Worm (Caenorhabditis elegans): ENCODE results near the gene C18B10.6.
A peak's percentile ranks its signal among the peaks of the same experiment; 100 is the strongest.
"Not testable (repeated sequence)": the region's sequence is repeated elsewhere in the genome, so short reads cannot be mapped to it uniquely, and the experiment has no call there.

Gene C18B10.6

DNA sequence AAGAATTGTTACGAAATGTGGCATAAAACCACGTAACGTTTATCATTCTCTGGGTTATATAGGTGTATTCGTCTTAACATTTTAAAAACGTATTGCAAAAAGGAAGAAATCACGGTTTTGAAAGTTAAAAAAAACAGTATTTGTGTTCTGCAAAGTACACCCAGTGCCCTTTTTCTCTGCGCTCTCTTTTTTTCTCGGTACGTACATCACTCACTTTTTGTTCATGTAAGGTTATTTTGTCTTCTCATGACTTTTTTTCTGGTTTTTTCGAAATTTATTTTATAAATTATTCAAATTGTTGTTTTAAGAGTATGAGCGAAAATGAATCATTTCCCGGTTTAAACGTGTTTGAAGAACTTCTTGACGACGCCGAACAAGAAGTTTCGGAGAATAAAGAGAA is 33.9 kb downstream of the C18B10.6 start, which contains the start of gene F25E5.5:
TSS of gene F25E5.5 (plus strand) at position 301 of the 400 bp plus-strand sequence.
- peak; percentile 17 for TF ChIP-seq blmp-1 (tag; optimal IDR thresholded peaks at IDR 0.05)
- no peak for TF ChIP-seq lin-15B (tag; optimal IDR thresholded peaks at IDR 0.05)
- no peak for TF ChIP-seq nhr-28 (tag; optimal IDR thresholded peaks at IDR 0.05)
- no peak for TF ChIP-seq lsy-2 (tag; optimal IDR thresholded peaks at IDR 0.05)
- no peak for TF ChIP-seq sox-4 (tag; optimal IDR thresholded peaks at IDR 0.05)
- TF ChIP-seq efl-3 (GFP tag; optimal IDR thresholded peaks at IDR 0.05) = no peak
- no peak for TF ChIP-seq C16A3.4 (tag; optimal IDR thresholded peaks at IDR 0.05)
- TF ChIP-seq egl-13 (tag; optimal IDR thresholded peaks at IDR 0.05) = no peak

DNA sequence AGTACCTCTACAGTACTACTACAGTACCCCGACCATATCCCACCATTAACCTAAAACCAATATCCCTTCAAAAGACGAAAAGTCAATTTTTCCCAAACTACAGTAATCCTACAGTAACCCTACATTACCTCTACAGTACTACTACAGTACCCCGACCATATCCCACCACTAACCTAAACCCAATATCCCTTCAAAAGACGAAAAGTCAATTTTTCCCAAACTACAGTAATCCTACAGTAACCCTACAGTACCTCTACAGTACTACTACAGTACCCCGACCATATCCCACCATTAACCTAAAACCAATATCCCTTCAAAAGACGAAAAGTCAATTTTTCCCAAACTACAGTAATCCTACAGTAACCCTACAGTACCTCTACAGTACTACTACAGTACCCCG is 36.5 kb downstream of the C18B10.6 start, which contains the start of gene nhr-141:
TSS of gene nhr-141 (plus strand) at position 331 of the 400 bp plus-strand sequence.
- not testable (repeated sequence) for TF ChIP-seq unc-86, nhr-237, ceh-82 (tag; optimal IDR thresholded peaks at IDR 0.05)

DNA sequence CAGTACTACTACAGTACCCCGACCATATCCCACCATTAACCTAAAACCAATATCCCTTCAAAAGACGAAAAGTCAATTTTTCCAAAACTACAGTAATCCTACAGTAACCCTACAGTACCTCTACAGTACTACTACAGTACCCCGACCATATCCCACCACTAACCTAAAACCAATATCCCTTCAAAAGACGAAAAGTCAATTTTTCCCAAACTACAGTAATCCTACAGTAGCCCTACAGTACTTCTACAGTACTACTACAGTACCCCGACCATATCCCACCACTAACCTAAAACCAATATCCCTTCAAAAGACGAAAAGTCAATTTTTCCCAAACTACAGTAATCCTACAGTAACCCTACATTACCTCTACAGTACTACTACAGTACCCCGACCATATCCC is 37.4 kb downstream of the C18B10.6 start:
- TF ChIP-seq ets-5 (GFP tag; IDR thresholded peaks at IDR 0.05) (0 out of 2 replicates have a peak, but pooled peaks have one; percentile 52), unc-98 (GFP tag; IDR thresholded peaks at IDR 0.05) (peak; percentile 53; the same call in 1 of the 2 replicates), mab-9 (GFP tag; IDR thresholded peaks at IDR 0.05) (peak; percentile 75)

DNA sequence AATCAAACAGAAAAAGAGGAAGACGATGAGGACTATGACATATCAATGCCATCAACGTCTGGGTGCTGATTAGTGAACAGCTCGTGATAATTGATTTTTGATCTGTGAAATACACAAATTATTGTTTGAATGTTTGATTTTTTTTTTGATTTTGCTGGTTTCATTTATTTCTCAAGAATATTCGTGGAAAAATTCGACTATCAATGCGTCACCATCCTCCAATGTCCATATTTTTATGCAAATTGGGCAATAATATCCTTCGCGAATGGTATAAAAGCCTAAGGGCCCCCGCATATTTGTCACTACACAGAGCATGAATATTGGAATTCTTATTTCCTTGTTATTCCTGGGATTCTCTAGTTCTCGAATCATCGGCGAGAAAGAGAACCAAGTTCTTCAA is 41.0 kb downstream of the C18B10.6 start, which contains the start of gene try-13:
TSS of gene try-13 (plus strand) at position 301 of the 400 bp plus-strand sequence.
- no peak for TF ChIP-seq efl-1 (optimal IDR thresholded peaks at IDR 0.05)
- TF ChIP-seq efl-1 (GFP tag; optimal IDR thresholded peaks at IDR 0.05 in 1 of 2) = peak in 1 of 2 experiments; percentile 36
- no peak for TF ChIP-seq hpl-2 (GFP tag; optimal IDR thresholded peaks at IDR 0.05)

DNA sequence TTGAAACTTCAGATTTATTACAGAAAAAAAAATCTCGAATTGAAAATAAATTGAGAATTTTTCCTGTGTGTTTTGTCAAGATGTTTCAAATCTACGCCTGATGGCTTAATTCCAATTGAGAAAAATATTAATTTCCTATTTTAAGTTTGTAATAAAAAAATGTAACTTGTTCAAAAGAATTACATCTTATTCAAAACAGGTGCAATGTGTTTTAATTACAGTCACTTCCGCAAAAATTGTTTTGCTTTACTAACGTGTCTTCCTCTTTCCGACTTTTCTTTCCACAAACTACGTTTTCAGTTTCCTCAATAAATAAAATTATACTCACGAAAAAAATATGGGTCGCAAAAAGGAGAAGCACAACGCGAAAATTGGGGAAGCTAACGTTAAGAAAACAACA is 42.9 kb downstream of the C18B10.6 start, which contains the start of gene F25E5.16:
TSS of gene F25E5.16 (plus strand) at position 301 of the 400 bp plus-strand sequence.
- no peak for TF ChIP-seq nhr-47 (tag; optimal IDR thresholded peaks at IDR 0.05)
- no peak for TF ChIP-seq efl-1 (optimal IDR thresholded peaks at IDR 0.05)
- peak in 1 of 2 experiments; percentile 58 for TF ChIP-seq efl-1 (GFP tag; optimal IDR thresholded peaks at IDR 0.05 in 1 of 2)

DNA sequence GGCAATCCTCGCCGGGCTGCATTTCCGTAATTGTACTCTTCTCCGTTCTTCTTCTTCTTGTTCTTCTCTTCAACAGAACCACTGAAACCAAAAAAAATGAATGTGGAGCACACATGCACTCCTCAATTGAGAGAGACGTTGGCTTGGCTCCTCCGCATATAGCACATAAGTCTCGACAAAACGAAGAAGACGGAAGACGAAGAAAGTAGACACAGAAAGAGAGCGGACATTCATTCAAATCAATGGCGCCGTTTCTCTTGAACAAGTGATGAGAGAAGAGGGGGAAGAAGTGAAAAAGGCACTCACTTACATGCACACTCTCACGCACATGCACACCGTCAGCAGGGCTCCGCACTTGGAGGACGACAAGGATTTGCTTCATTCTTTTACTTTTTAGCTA is 43.3 kb downstream of the C18B10.6 start, which contains the start of gene F25E5.9:
TSS of gene F25E5.9 (minus strand) at position 382 of the 400 bp plus-strand sequence.
- no peak for TF ChIP-seq pax-3 (tag; optimal IDR thresholded peaks at IDR 0.05)
- TF ChIP-seq nhr-19 (GFP tag; conservative IDR thresholded peaks at IDR 0.05) = no peak; the same call in 1 of the 2 replicates
- peak in 1 of 2 experiments; percentile 11 for TF ChIP-seq efl-1 (optimal IDR thresholded peaks at IDR 0.05)
- TF ChIP-seq efl-1 (GFP tag; optimal IDR thresholded peaks at IDR 0.05 in 1 of 2) = no peak
- no peak for TF ChIP-seq hlh-4 (tag; optimal IDR thresholded peaks at IDR 0.05)
- no peak for TF ChIP-seq lir-3 (tag; optimal IDR thresholded peaks at IDR 0.05; ENCODE audit: poor library complexity)
- TF ChIP-seq xbp-1 (tag; optimal IDR thresholded peaks at IDR 0.05) = no peak
- no peak for TF ChIP-seq swsn-7 (tag; optimal IDR thresholded peaks at IDR 0.05)
- no peak for TF ChIP-seq isw-1 (GFP tag; IDR thresholded peaks at IDR 0.05)
- TF ChIP-seq ama-1 (optimal IDR thresholded peaks at IDR 0.05) = no peak
- TF ChIP-seq zip-4 (GFP tag; optimal IDR thresholded peaks at IDR 0.05) = no peak
- peak in 1 of 3 experiments; percentile 11 for TF ChIP-seq dpl-1 (GFP tag; optimal IDR thresholded peaks at IDR 0.05)
- TF ChIP-seq tlp-1 (tag; optimal IDR thresholded peaks at IDR 0.05) = no peak
- peak; percentile 38 for TF ChIP-seq fkh-10 (GFP tag; optimal IDR thresholded peaks at IDR 0.05)
- no peak for TF ChIP-seq skn-1 (tag; optimal IDR thresholded peaks at IDR 0.05)
- peak in 1 of 3 experiments; percentile 25 for TF ChIP-seq ceh-82 (tag; optimal IDR thresholded peaks at IDR 0.05)
- TF ChIP-seq nhr-20 (tag; optimal IDR thresholded peaks at IDR 0.05) = no peak
- no peak for TF ChIP-seq C04F5.9 (tag; optimal IDR thresholded peaks at IDR 0.05)
- no peak for TF ChIP-seq nhr-12 (tag; optimal IDR thresholded peaks at IDR 0.05)
- no peak for TF ChIP-seq aly-2 (tag; optimal IDR thresholded peaks at IDR 0.05)
- TF ChIP-seq mef-2 (tag; optimal IDR thresholded peaks at IDR 0.05) = no peak
- TF ChIP-seq dsc-1 (tag; optimal IDR thresholded peaks at IDR 0.05) = peak; percentile 2
- TF ChIP-seq lin-35 (GFP tag; optimal IDR thresholded peaks at IDR 0.05) = no peak
- TF ChIP-seq C34B4.2 (tag; optimal IDR thresholded peaks at IDR 0.05) = no peak
- TF ChIP-seq egl-27 (tag; optimal IDR thresholded peaks at IDR 0.05) = no peak
- peak; percentile 86 for TF ChIP-seq lin-14 (GFP tag; optimal IDR thresholded peaks at IDR 0.05)
- TF ChIP-seq ztf-11 (tag; optimal IDR thresholded peaks at IDR 0.05) = no peak
- TF ChIP-seq egl-13 (tag; optimal IDR thresholded peaks at IDR 0.05) = no peak
- TF ChIP-seq jun-1 (tag; optimal IDR thresholded peaks at IDR 0.05) = no peak
